Fruit fly (Drosophila melanogaster) whole organism, prepupa: ENCODE results near the gene Sdic3.

Experiments used
- CG10669 ChIP-seq: fragments of 200-800 bp; sonication (Bioruptor generic); optimal IDR thresholded peaks from 3 replicates; lab custom pipeline; 2018; ENCODE audit warnings: missing biosample characterization, mild to moderate bottlenecking, missing genetic modification characterization, moderate library complexity
- CG15336 ChIP-seq: fragments of 200-800 bp; sonication (Bioruptor generic); IDR thresholded peaks from 2 replicates; pipeline ENCODE4 v1.3.6; 2022; ENCODE audit warnings: missing biosample characterization, missing genetic modification characterization
- CG32006 ChIP-seq: fragments of 200-800 bp; sonication (Bioruptor generic); optimal IDR thresholded peaks from 3 replicates; lab custom pipeline; 2017; ENCODE audit warnings: missing biosample characterization, mild to moderate bottlenecking, missing genetic modification characterization
- CG6163 ChIP-seq: fragments of 200-800 bp; sonication (Bioruptor generic); IDR thresholded peaks from 3 replicates; pipeline ENCODE4 v1.3.6; 2022; ENCODE audit warnings: missing biosample characterization, missing genetic modification characterization
- Eip78C ChIP-seq: fragments of 200-800 bp; sonication (Bioruptor generic); peaks from one replicate; lab custom pipeline; 2016; ENCODE audit warnings: missing biosample characterization, missing genetic modification characterization
- Ets21C ChIP-seq: fragments of 200-800 bp; sonication (Bioruptor generic); optimal IDR thresholded peaks from 3 replicates; lab custom pipeline; 2016; ENCODE audit warnings: missing biosample characterization, missing genetic modification characterization
- Lpt ChIP-seq: fragments of 200-800 bp; sonication (Bioruptor generic); optimal IDR thresholded peaks from 3 replicates; lab custom pipeline; 2016; ENCODE audit warnings: missing biosample characterization, missing genetic modification characterization
- cyc ChIP-seq: fragments of 200-800 bp; sonication (Bioruptor generic); optimal IDR thresholded peaks from 3 replicates; lab custom pipeline; 2016; ENCODE audit warnings: missing biosample characterization, missing genetic modification characterization
- eg ChIP-seq: fragments of 200-800 bp; sonication (Bioruptor generic); IDR thresholded peaks from 3 replicates; pipeline ENCODE4 v1.3.6; 2022; ENCODE audit warnings: missing biosample characterization, missing genetic modification characterization
- fd59A ChIP-seq: fragments of 200-800 bp; sonication (Bioruptor generic); optimal IDR thresholded peaks from 2 replicates; lab custom pipeline; 2017; ENCODE audit warnings: missing biosample characterization, mild to moderate bottlenecking, missing genetic modification characterization, missing genetic modification reagents
- pdm3 ChIP-seq: fragments of 200-800 bp; sonication (Bioruptor generic); optimal IDR thresholded peaks from 3 replicates; lab custom pipeline; 2016; ENCODE audit warnings: missing biosample characterization, missing genetic modification characterization
- vri ChIP-seq: fragments of 200-800 bp; sonication (Bioruptor generic); optimal IDR thresholded peaks from 3 replicates; lab custom pipeline; 2016; ENCODE audit warnings: missing biosample characterization, mild to moderate bottlenecking, missing genetic modification characterization

- TF ChIP-seq fd59A (GFP tag; lab: Kevin White, UChicago), result no peak
- no peak for TF ChIP-seq CG6163 (GFP tag; lab: Robert Waterston, UW)
- TF ChIP-seq eg, result no peak
- no peak for TF ChIP-seq CG32006 (GFP tag; lab: Kevin White, UChicago)
- no peak for TF ChIP-seq cyc (GFP tag; lab: Kevin White, UChicago)
- TF ChIP-seq pdm3, result no peak
- TF ChIP-seq vri (GFP tag; lab: Kevin White, UChicago), result no peak
- TF ChIP-seq Eip78C (GFP tag; lab: Kevin White, UChicago), result no peak
- no peak for TF ChIP-seq Lpt (GFP tag; lab: Kevin White, UChicago)
- TF ChIP-seq Ets21C (GFP tag; lab: Kevin White, UChicago), result no peak
- TF ChIP-seq CG10669 (GFP tag; lab: Kevin White, UChicago), result no peak
- no peak for TF ChIP-seq CG15336
These were observed 35.5 kb downstream of the Sdic3 start for dm6 chrX:20158491-20158890.
